Fruit fly (Drosophila melanogaster) whole organism, prepupa: ENCODE results near the gene CG31957.

Source experiments
- Blimp-1 ChIP-seq: fragments of 200-800 bp; sonication (Bioruptor generic); optimal IDR thresholded peaks from 3 replicates; lab custom pipeline; 2017; ENCODE audit warnings: missing biosample characterization, missing genetic modification characterization, mild to moderate bottlenecking, moderate library complexity, missing genetic modification reagents
- CG10631 ChIP-seq: fragments of 200-800 bp; sonication (Bioruptor generic); optimal IDR thresholded peaks from 2 replicates; lab custom pipeline; 2016; ENCODE audit warnings: missing biosample characterization, missing genetic modification characterization
- CG10669 ChIP-seq: fragments of 200-800 bp; sonication (Bioruptor generic); optimal IDR thresholded peaks from 3 replicates; lab custom pipeline; 2018; ENCODE audit warnings: missing biosample characterization, mild to moderate bottlenecking, missing genetic modification characterization, moderate library complexity
- CG11294 ChIP-seq: fragments of 200-800 bp; sonication (Bioruptor generic); IDR thresholded peaks from 2 replicates; pipeline ENCODE4 v1.3.6; 2022; ENCODE audit warnings: missing biosample characterization, missing genetic modification characterization
- CG1621 ChIP-seq: fragments of 200-800 bp; sonication (Bioruptor generic); optimal IDR thresholded peaks from 3 replicates; lab custom pipeline; 2018; ENCODE audit warnings: missing biosample characterization, mild to moderate bottlenecking, missing genetic modification characterization
- CG16779 ChIP-seq: fragments of 200-800 bp; sonication (Bioruptor generic); optimal IDR thresholded peaks from 3 replicates; lab custom pipeline; 2017; ENCODE audit warnings: missing biosample characterization, mild to moderate bottlenecking, missing genetic modification characterization
- CG3032 ChIP-seq: fragments of 200-800 bp; optimal IDR thresholded peaks from 2 replicates; lab custom pipeline; 2019; ENCODE audit warnings: missing biosample characterization, mild to moderate bottlenecking, missing genetic modification characterization, moderate library complexity
- CG32006 ChIP-seq: fragments of 200-800 bp; sonication (Bioruptor generic); optimal IDR thresholded peaks from 3 replicates; lab custom pipeline; 2017; ENCODE audit warnings: missing biosample characterization, mild to moderate bottlenecking, missing genetic modification characterization
- CG34406 ChIP-seq: fragments of 200-800 bp; sonication (Bioruptor generic); optimal IDR thresholded peaks from 3 replicates; lab custom pipeline; 2016; ENCODE audit warnings: missing biosample characterization, missing genetic modification characterization
- CG6163 ChIP-seq: fragments of 200-800 bp; sonication (Bioruptor generic); IDR thresholded peaks from 3 replicates; pipeline ENCODE4 v1.3.6; 2022; ENCODE audit warnings: missing biosample characterization, missing genetic modification characterization
- CG6276 ChIP-seq: fragments of 200-800 bp; sonication (Bioruptor generic); optimal IDR thresholded peaks from 2 replicates; lab custom pipeline; 2017; ENCODE audit warnings: missing biosample characterization, mild to moderate bottlenecking, missing genetic modification characterization
- CG6808 ChIP-seq: fragments of 200-800 bp; sonication (Bioruptor generic); optimal IDR thresholded peaks from 3 replicates; lab custom pipeline; 2017; ENCODE audit warnings: missing biosample characterization, missing genetic modification characterization, mild to moderate bottlenecking, moderate library complexity, missing genetic modification reagents
- CG7368 ChIP-seq: fragments of 200-800 bp; sonication (Bioruptor generic); optimal IDR thresholded peaks from 3 replicates; lab custom pipeline; 2016; ENCODE audit warnings: missing biosample characterization, missing genetic modification characterization
- CG8632 ChIP-seq: fragments of 200-800 bp; sonication (Bioruptor generic); optimal IDR thresholded peaks from 3 replicates; lab custom pipeline; 2016; ENCODE audit warnings: missing biosample characterization, missing genetic modification characterization
- Eip78C ChIP-seq: fragments of 200-800 bp; sonication (Bioruptor generic); peaks from one replicate; lab custom pipeline; 2016; ENCODE audit warnings: missing biosample characterization, missing genetic modification characterization
- Eip93F ChIP-seq: fragments of 200-800 bp; sonication (Bioruptor generic); optimal IDR thresholded peaks from 2 replicates; lab custom pipeline; 2016; ENCODE audit warnings: missing biosample characterization, mild to moderate bottlenecking, missing genetic modification characterization
- Hr38 ChIP-seq: sonication (Bioruptor generic); optimal IDR thresholded peaks from 2 replicates; lab custom pipeline; 2016; ENCODE audit warnings: missing biosample characterization, missing genetic modification characterization
- Hr4 ChIP-seq: fragments of 200-800 bp; sonication (Bioruptor generic); optimal IDR thresholded peaks from 3 replicates; lab custom pipeline; 2016; ENCODE audit warnings: missing biosample characterization, missing genetic modification characterization
- OdsH ChIP-seq: fragments of 200-800 bp; sonication (Bioruptor generic); optimal IDR thresholded peaks from 3 replicates; lab custom pipeline; 2016; ENCODE audit warnings: missing biosample characterization, missing genetic modification characterization
- Smox ChIP-seq: fragments of 200-800 bp; sonication (Bioruptor generic); optimal IDR thresholded peaks from 3 replicates; lab custom pipeline; 2016; ENCODE audit warnings: missing biosample characterization, missing genetic modification characterization
- Sox102F ChIP-seq: fragments of 200-800 bp; sonication (Bioruptor generic); optimal IDR thresholded peaks from 2 replicates; lab custom pipeline; 2016; ENCODE audit warnings: missing biosample characterization, mild to moderate bottlenecking, missing genetic modification characterization
- Sox14 ChIP-seq: fragments of 200-800 bp; sonication (Bioruptor generic); optimal IDR thresholded peaks from 3 replicates; lab custom pipeline; 2016; ENCODE audit warnings: missing biosample characterization, missing genetic modification characterization
- acj6 ChIP-seq: fragments of 200-800 bp; sonication (Bioruptor generic); optimal IDR thresholded peaks from 3 replicates; lab custom pipeline; 2016; ENCODE audit warnings: missing biosample characterization, missing genetic modification characterization
- dac ChIP-seq: fragments of 200-800 bp; sonication (Bioruptor generic); optimal IDR thresholded peaks from 2 replicates; lab custom pipeline; 2017; ENCODE audit warnings: missing biosample characterization, mild to moderate bottlenecking, missing genetic modification characterization
- dsx ChIP-seq: fragments of 200-800 bp; optimal IDR thresholded peaks from 3 replicates; lab custom pipeline; 2019; ENCODE audit warnings: missing biosample characterization, mild to moderate bottlenecking, missing genetic modification characterization, moderate library complexity; ENCODE audit not compliant: poor library complexity, severe bottlenecking
- eg ChIP-seq: fragments of 200-800 bp; sonication (Bioruptor generic); IDR thresholded peaks from 3 replicates; pipeline ENCODE4 v1.3.6; 2022; ENCODE audit warnings: missing biosample characterization, missing genetic modification characterization
- fd59A ChIP-seq: fragments of 200-800 bp; sonication (Bioruptor generic); optimal IDR thresholded peaks from 2 replicates; lab custom pipeline; 2017; ENCODE audit warnings: missing biosample characterization, mild to moderate bottlenecking, missing genetic modification characterization, missing genetic modification reagents
- fd85E ChIP-seq: fragments of 200-800 bp; sonication (Bioruptor generic); optimal IDR thresholded peaks from 3 replicates; lab custom pipeline; 2016; ENCODE audit warnings: missing biosample characterization, missing genetic modification characterization
- lz ChIP-seq: fragments of 200-800 bp; sonication (Bioruptor generic); optimal IDR thresholded peaks from 3 replicates; lab custom pipeline; 2016; ENCODE audit warnings: missing biosample characterization, missing genetic modification characterization
- net ChIP-seq: fragments of 200-800 bp; sonication (Bioruptor generic); optimal IDR thresholded peaks from 3 replicates; lab custom pipeline; 2016; ENCODE audit warnings: missing biosample characterization, missing genetic modification characterization
- pdm3 ChIP-seq: fragments of 200-800 bp; sonication (Bioruptor generic); optimal IDR thresholded peaks from 3 replicates; lab custom pipeline; 2016; ENCODE audit warnings: missing biosample characterization, missing genetic modification characterization
- salr ChIP-seq, 2 experiments: fragments of 200-800 bp; sonication (Bioruptor generic); optimal IDR thresholded peaks; 3 replicates each; lab custom pipeline; 2016 to 2018; ENCODE audit warnings: missing biosample characterization in 2 of 2, missing genetic modification characterization in 2 of 2, mild to moderate bottlenecking in 1 of 2
- spab ChIP-seq: fragments of 200-800 bp; sonication (Bioruptor generic); optimal IDR thresholded peaks from 2 replicates; lab custom pipeline; 2017; ENCODE audit warnings: missing biosample characterization, mild to moderate bottlenecking, missing genetic modification characterization, missing genetic modification reagents
- ss ChIP-seq, 2 experiments: fragments of 200-800 bp; sonication (Bioruptor generic); optimal IDR thresholded peaks; 2 replicates in 1 of 2; 3 replicates in 1 of 2; lab custom pipeline; 2017 to 2018; ENCODE audit warnings: mild to moderate bottlenecking in 2 of 2, missing biosample characterization in 2 of 2, missing genetic modification characterization in 2 of 2, moderate library complexity in 1 of 2
- svp ChIP-seq: fragments of 200-800 bp; sonication (Bioruptor generic); peaks from one replicate; lab custom pipeline; 2016; ENCODE audit warnings: missing biosample characterization, missing genetic modification characterization
- topi ChIP-seq: fragments of 200-800 bp; sonication (Bioruptor generic); optimal IDR thresholded peaks from 3 replicates; lab custom pipeline; 2016; ENCODE audit warnings: missing biosample characterization, missing genetic modification characterization

CG31957 gene

dm6 chr2L:3896834-3897143 lies 24.5 kb upstream of the CG31957 start (continued):
- TF ChIP-seq CG11294 (GFP tag; lab: Robert Waterston, UW) (peak; percentile 69), salr (GFP tag; optimal IDR thresholded peaks at IDR 0.05; lab: Kevin White, UChicago) (peak in 1 of 2 experiments; percentile 27), acj6 (GFP tag; lab: Kevin White, UChicago) (peak; percentile 80), fd59A (GFP tag; lab: Kevin White, UChicago) (peak; percentile 15), CG6276 (GFP tag; lab: Kevin White, UChicago) (peak; percentile 17), lz (peak; percentile 71), svp (GFP tag; lab: Kevin White, UChicago) (peak; percentile 95), CG1621 (tag; lab: Kevin White, UChicago) (no peak), Sox102F (GFP tag; lab: Kevin White, UChicago) (peak; percentile 73), spab (GFP tag; lab: Kevin White, UChicago) (peak; percentile 22), CG32006 (peak; percentile 38), CG16779 (tag; lab: Kevin White, UChicago) (no peak), Hr4 (GFP tag; lab: Kevin White, UChicago) (peak; percentile 63), CG8632 (GFP tag; lab: Kevin White, UChicago) (peak; percentile 71), CG7368 (GFP tag; lab: Kevin White, UChicago) (peak; percentile 25), OdsH (peak; percentile 75), CG6808 (GFP tag; lab: Kevin White, UChicago) (peak; percentile 26), Eip78C (GFP tag; lab: Kevin White, UChicago) (peak; percentile 89), CG10669 (GFP tag; lab: Kevin White, UChicago) (peak; percentile 34), ss (GFP tag; optimal IDR thresholded peaks at IDR 0.05; lab: Kevin White, UChicago) (peak in 1 of 2 experiments; percentile 22), CG34406 (GFP tag; lab: Kevin White, UChicago) (peak; percentile 74), eg (GFP tag; lab: Robert Waterston, UW) (peak; percentile 84), Sox14 (GFP tag; lab: Kevin White, UChicago) (peak; percentile 48), fd85E (no peak)

dm6 chr2L:3895951-3896833 lies 23.9 kb upstream of the CG31957 start:
- peak; percentile 27 for TF ChIP-seq topi
- peak; percentile 11 for TF ChIP-seq OdsH
- no peak for TF ChIP-seq dac (GFP tag; lab: Kevin White, UChicago)
- TF ChIP-seq Smox: peak; percentile 29
- peak; percentile 13 for TF ChIP-seq CG32006
- peak; percentile 20 for TF ChIP-seq lz
- TF ChIP-seq Eip78C (GFP tag; lab: Kevin White, UChicago): peak; percentile 58
- TF ChIP-seq Sox14 (GFP tag; lab: Kevin White, UChicago): no peak
- TF ChIP-seq svp (GFP tag; lab: Kevin White, UChicago): peak; percentile 55
- TF ChIP-seq CG3032 (tag; lab: Kevin White, UChicago): no peak
- TF ChIP-seq, all 60 proteins: peak for 7

dm6 chr2L:3893331-3893730 lies 21.1 kb upstream of the CG31957 start:
- TF ChIP-seq Eip78C (GFP tag; lab: Kevin White, UChicago): peak; percentile 18
- no peak for TF ChIP-seq CG6163 (GFP tag; lab: Robert Waterston, UW)

dm6 chr2L:3889865-3890264 lies 17.6 kb upstream of the CG31957 start:
- TF ChIP-seq dsx (GFP tag; lab: Kevin White, UChicago): no peak
- no peak for TF ChIP-seq pdm3
- TF ChIP-seq Hr4 (GFP tag; lab: Kevin White, UChicago): no peak
- TF ChIP-seq acj6 (GFP tag; lab: Kevin White, UChicago): no peak
- no peak for TF ChIP-seq dac (GFP tag; lab: Kevin White, UChicago)
- no peak for TF ChIP-seq Blimp-1 (GFP tag; lab: Kevin White, UChicago)
- no peak for TF ChIP-seq Hr38 (GFP tag; lab: Kevin White, UChicago)
- no peak for TF ChIP-seq CG10631 (GFP tag; lab: Kevin White, UChicago)
- TF ChIP-seq Eip93F (GFP tag; lab: Kevin White, UChicago): no peak
- no peak for TF ChIP-seq CG32006
- no peak for TF ChIP-seq CG6163 (GFP tag; lab: Robert Waterston, UW)
- no peak for TF ChIP-seq net
